Fruit fly (Drosophila melanogaster) whole organism, embryonic: Measurements from ENCODE around the gene Tpr2.
A peak's percentile ranks its signal among the peaks of the same experiment; 100 is the strongest.

Experiments
- ATbp ChIP-seq: fragments of 200-800 bp; sonication (Bioruptor generic); optimal IDR thresholded peaks from 2 replicates; lab custom pipeline; 2017; ENCODE audit warnings: missing biosample characterization, mild to moderate bottlenecking, missing genetic modification characterization, missing genetic modification reagents
- CG10209 ChIP-seq: fragments of 200-800 bp; sonication (Bioruptor generic); optimal IDR thresholded peaks from 3 replicates; lab custom pipeline; 2017; ENCODE audit warnings: missing biosample characterization, mild to moderate bottlenecking, missing genetic modification characterization, missing genetic modification reagents
- CG10366 ChIP-seq: fragments of 200-800 bp; sonication (Bioruptor generic); IDR thresholded peaks from 2 replicates; pipeline ENCODE4 v1.3.6; 2022; ENCODE audit warnings: missing biosample characterization, missing genetic modification characterization
- CG11504 ChIP-seq: fragments of 200-800 bp; sonication (Bioruptor generic); optimal IDR thresholded peaks from 3 replicates; lab custom pipeline; 2019; ENCODE audit warnings: missing biosample characterization, mild to moderate bottlenecking, missing genetic modification characterization, moderate library complexity
- CG11696 ChIP-seq: fragments of 200-800 bp; sonication (Bioruptor generic); IDR thresholded peaks from 2 replicates; pipeline ENCODE4 v1.3.6; 2022; ENCODE audit warnings: missing biosample characterization, missing genetic modification characterization
- CG1233 ChIP-seq: fragments of 200-800 bp; sonication (Bioruptor generic); optimal IDR thresholded peaks from 4 replicates; lab custom pipeline; 2018; ENCODE audit warnings: missing biosample characterization, mild to moderate bottlenecking, missing genetic modification characterization
- CG13624 ChIP-seq: fragments of 200-800 bp; sonication (Bioruptor generic); optimal IDR thresholded peaks from 2 replicates; lab custom pipeline; 2016; ENCODE audit warnings: missing biosample characterization, missing genetic modification characterization
- CG13775 ChIP-seq: fragments of 200-800 bp; sonication (Bioruptor generic); optimal IDR thresholded peaks from 3 replicates; lab custom pipeline; 2017; ENCODE audit warnings: missing biosample characterization, mild to moderate bottlenecking, missing genetic modification characterization
- CG14014 ChIP-seq: fragments of 200-800 bp; sonication (Bioruptor generic); IDR thresholded peaks from 2 replicates; pipeline ENCODE4 v1.3.6; 2022; ENCODE audit warnings: missing biosample characterization, missing genetic modification characterization
- CG15601 ChIP-seq: fragments of 200-800 bp; sonication (Bioruptor generic); optimal IDR thresholded peaks from 3 replicates; lab custom pipeline; 2019; ENCODE audit warnings: missing biosample characterization, mild to moderate bottlenecking, missing genetic modification characterization, moderate library complexity
- CG18011 ChIP-seq: fragments of 200-800 bp; sonication (Bioruptor generic); optimal IDR thresholded peaks from 2 replicates; lab custom pipeline; 2017; ENCODE audit warnings: missing biosample characterization, missing genetic modification characterization, mild to moderate bottlenecking, moderate library complexity, missing genotype
- CG3281 ChIP-seq: fragments of 200-800 bp; sonication (Bioruptor generic); optimal IDR thresholded peaks from 3 replicates; lab custom pipeline; 2017; ENCODE audit warnings: missing biosample characterization, mild to moderate bottlenecking, missing genetic modification characterization
- CG4707 ChIP-seq: fragments of 200-800 bp; sonication (Bioruptor generic); optimal IDR thresholded peaks from 2 replicates; lab custom pipeline; 2018; ENCODE audit warnings: missing biosample characterization, mild to moderate bottlenecking, missing genetic modification characterization, moderate library complexity
- CG6254 ChIP-seq: fragments of 200-800 bp; sonication (Bioruptor generic); optimal IDR thresholded peaks from 3 replicates; lab custom pipeline; 2017; ENCODE audit warnings: mild to moderate bottlenecking, missing biosample characterization, missing genetic modification reagents, missing genetic modification characterization
- CG8944 ChIP-seq: fragments of 200-800 bp; sonication (Bioruptor generic); optimal IDR thresholded peaks from 3 replicates; lab custom pipeline; 2016; ENCODE audit warnings: missing biosample characterization, missing genetic modification characterization
- CG9215 ChIP-seq: fragments of 200-800 bp; sonication (Bioruptor generic); IDR thresholded peaks from 2 replicates; pipeline ENCODE4 v1.3.6; 2022; ENCODE audit warnings: missing biosample characterization, missing genetic modification characterization
- D ChIP-seq, 2 experiments: fragments of 200-800 bp in 1 of 2; fragments of >200 bp in 1 of 2; sonication (Bioruptor generic) in 1 of 2; optimal IDR thresholded peaks; 2 replicates in 1 of 2; 3 replicates in 1 of 2; lab custom pipeline; 2017; ENCODE audit warnings: mild to moderate bottlenecking in 1 of 2, missing biosample characterization in 1 of 2, missing genetic modification characterization in 1 of 2, missing genetic modification reagents in 1 of 2
- Deaf1 ChIP-seq: fragments of 200-800 bp; optimal IDR thresholded peaks from 3 replicates; lab custom pipeline; 2019; ENCODE audit warnings: missing biosample characterization, mild to moderate bottlenecking, missing genetic modification characterization, moderate library complexity
- Lhr ChIP-seq: fragments of 200-800 bp; sonication (Bioruptor generic); optimal IDR thresholded peaks from 3 replicates; lab custom pipeline; 2017; ENCODE audit warnings: mild to moderate bottlenecking, missing biosample characterization, missing genetic modification reagents, missing genetic modification characterization
- Lpt ChIP-seq: fragments of >200 bp; optimal IDR thresholded peaks from 2 replicates; lab custom pipeline; 2018; ENCODE audit warnings: missing biosample characterization, missing genetic modification characterization
- Mad ChIP-seq: fragments of 200-800 bp; sonication (Bioruptor generic); optimal IDR thresholded peaks from 2 replicates; lab custom pipeline; 2016; ENCODE audit warnings: missing biosample characterization, missing genetic modification characterization
- Meics ChIP-seq: fragments of 200-800 bp; sonication (Bioruptor generic); optimal IDR thresholded peaks from 2 replicates; lab custom pipeline; 2017; ENCODE audit warnings: missing biosample characterization, mild to moderate bottlenecking, missing genetic modification characterization
- NfI ChIP-seq: fragments of 200-800 bp; sonication (Bioruptor generic); optimal IDR thresholded peaks from 3 replicates; lab custom pipeline; 2018; ENCODE audit warnings: missing biosample characterization, mild to moderate bottlenecking, missing genetic modification characterization, moderate library complexity
- Oli ChIP-seq: fragments of 200-800 bp; sonication (Bioruptor generic); optimal IDR thresholded peaks from 2 replicates; lab custom pipeline; 2018; ENCODE audit warnings: missing biosample characterization, mild to moderate bottlenecking, missing genetic modification characterization, moderate library complexity
- Ptx1 ChIP-seq: fragments of 200-800 bp; sonication (Bioruptor generic); IDR thresholded peaks from 2 replicates; pipeline ENCODE4 v1.3.6; 2022; ENCODE audit warnings: missing biosample characterization, missing genetic modification characterization
- Sox100B ChIP-seq: fragments of 200-800 bp; sonication (Bioruptor generic); optimal IDR thresholded peaks from 3 replicates; lab custom pipeline; 2018; ENCODE audit warnings: missing biosample characterization, mild to moderate bottlenecking, missing genetic modification characterization
- Xrp1 ChIP-seq: fragments of 200-800 bp; sonication (Bioruptor generic); IDR thresholded peaks from 2 replicates; pipeline ENCODE4 v1.3.6; 2022; ENCODE audit warnings: missing biosample characterization, missing genetic modification characterization
- az2 ChIP-seq: fragments of 200-800 bp; sonication (Bioruptor generic); optimal IDR thresholded peaks from 3 replicates; lab custom pipeline; 2016; ENCODE audit warnings: missing biosample characterization, missing genetic modification characterization
- bowl ChIP-seq: fragments of 200-800 bp; sonication (Bioruptor generic); IDR thresholded peaks from 2 replicates; pipeline ENCODE4 v1.3.6; 2022; ENCODE audit warnings: missing biosample characterization, missing genetic modification characterization
- dpn ChIP-seq, 2 experiments: fragments of 200-800 bp; sonication (Bioruptor generic); optimal IDR thresholded peaks; 3 replicates each; lab custom pipeline; 2016; ENCODE audit warnings: missing biosample characterization in 2 of 2, missing genetic modification characterization in 2 of 2
- dysf ChIP-seq: fragments of 200-800 bp; sonication (Bioruptor generic); IDR thresholded peaks from 3 replicates; pipeline ENCODE4 v1.3.6; 2022; ENCODE audit warnings: missing biosample characterization, missing genetic modification characterization
- ems ChIP-seq: fragments of 200-800 bp; sonication (Bioruptor generic); optimal IDR thresholded peaks from 3 replicates; lab custom pipeline; 2016; ENCODE audit warnings: missing biosample characterization, missing genetic modification characterization
- fd102C ChIP-seq: fragments of 200-800 bp; sonication (Bioruptor generic); optimal IDR thresholded peaks from 2 replicates; lab custom pipeline; 2018; ENCODE audit warnings: missing biosample characterization, mild to moderate bottlenecking, missing genetic modification characterization, moderate library complexity
- fd64A ChIP-seq: fragments of 200-800 bp; sonication (Bioruptor generic); optimal IDR thresholded peaks from 3 replicates; lab custom pipeline; 2018; ENCODE audit warnings: missing biosample characterization, mild to moderate bottlenecking, missing genetic modification characterization
- ftz-f1 ChIP-seq: fragments of 200-800 bp; sonication (Bioruptor generic); optimal IDR thresholded peaks from 2 replicates; lab custom pipeline; 2016; ENCODE audit warnings: missing biosample characterization, missing genetic modification characterization
- gcm2 ChIP-seq: fragments of 200-800 bp; sonication (Bioruptor generic); optimal IDR thresholded peaks from 2 replicates; lab custom pipeline; 2016; ENCODE audit warnings: missing biosample characterization, missing genetic modification characterization
- hth ChIP-seq: fragments of >200 bp; optimal IDR thresholded peaks from 2 replicates; lab custom pipeline; 2017; ENCODE audit warnings: inconsistent platforms
- mirr ChIP-seq: fragments of 200-800 bp; sonication (Bioruptor generic); optimal IDR thresholded peaks from 3 replicates; lab custom pipeline; 2018; ENCODE audit warnings: missing biosample characterization, mild to moderate bottlenecking, missing genetic modification characterization
- nom ChIP-seq: fragments of 200-800 bp; sonication (Bioruptor generic); optimal IDR thresholded peaks from 2 replicates; lab custom pipeline; 2017; ENCODE audit warnings: missing biosample characterization, missing genetic modification characterization, mild to moderate bottlenecking, moderate library complexity, missing genetic modification reagents
- oc ChIP-seq: fragments of 200-800 bp; sonication (Bioruptor generic); optimal IDR thresholded peaks from 2 replicates; lab custom pipeline; 2018; ENCODE audit warnings: missing biosample characterization, mild to moderate bottlenecking, missing genetic modification characterization, moderate library complexity
- ro ChIP-seq: fragments of 200-800 bp; sonication (Bioruptor generic); IDR thresholded peaks from 2 replicates; pipeline ENCODE4 v1.3.6; 2022; ENCODE audit warnings: missing biosample characterization, missing genetic modification characterization
- row ChIP-seq: fragments of 200-800 bp; sonication (Bioruptor generic); IDR thresholded peaks from 3 replicates; pipeline ENCODE4 v1.3.6; 2022; ENCODE audit warnings: missing biosample characterization, missing genetic modification characterization
- sug ChIP-seq: fragments of 200-800 bp; optimal IDR thresholded peaks from 2 replicates; lab custom pipeline; 2019; ENCODE audit warnings: missing biosample characterization, mild to moderate bottlenecking, missing genetic modification characterization, moderate library complexity
- tap ChIP-seq: fragments of 200-800 bp; optimal IDR thresholded peaks from 3 replicates; lab custom pipeline; 2019; ENCODE audit warnings: missing biosample characterization, mild to moderate bottlenecking, missing genetic modification characterization, moderate library complexity
- trh ChIP-seq: fragments of 200-800 bp; sonication (Bioruptor generic); optimal IDR thresholded peaks from 2 replicates; lab custom pipeline; 2016; ENCODE audit warnings: missing biosample characterization, missing genetic modification characterization
- twi ChIP-seq: fragments of 200-800 bp; optimal IDR thresholded peaks from 2 replicates; lab custom pipeline; 2019; ENCODE audit warnings: missing biosample characterization, mild to moderate bottlenecking, missing genetic modification characterization, moderate library complexity
- unpg ChIP-seq: fragments of 200-800 bp; sonication (Bioruptor generic); optimal IDR thresholded peaks from 3 replicates; lab custom pipeline; 2018; ENCODE audit warnings: missing biosample characterization, mild to moderate bottlenecking, missing genetic modification characterization, moderate library complexity
- vvl ChIP-seq: fragments of 200-800 bp; sonication (Bioruptor generic); IDR thresholded peaks from 2 replicates; pipeline ENCODE4 v1.3.6; 2022; ENCODE audit warnings: missing biosample characterization, missing genetic modification characterization

Gene Tpr2

DNA sequence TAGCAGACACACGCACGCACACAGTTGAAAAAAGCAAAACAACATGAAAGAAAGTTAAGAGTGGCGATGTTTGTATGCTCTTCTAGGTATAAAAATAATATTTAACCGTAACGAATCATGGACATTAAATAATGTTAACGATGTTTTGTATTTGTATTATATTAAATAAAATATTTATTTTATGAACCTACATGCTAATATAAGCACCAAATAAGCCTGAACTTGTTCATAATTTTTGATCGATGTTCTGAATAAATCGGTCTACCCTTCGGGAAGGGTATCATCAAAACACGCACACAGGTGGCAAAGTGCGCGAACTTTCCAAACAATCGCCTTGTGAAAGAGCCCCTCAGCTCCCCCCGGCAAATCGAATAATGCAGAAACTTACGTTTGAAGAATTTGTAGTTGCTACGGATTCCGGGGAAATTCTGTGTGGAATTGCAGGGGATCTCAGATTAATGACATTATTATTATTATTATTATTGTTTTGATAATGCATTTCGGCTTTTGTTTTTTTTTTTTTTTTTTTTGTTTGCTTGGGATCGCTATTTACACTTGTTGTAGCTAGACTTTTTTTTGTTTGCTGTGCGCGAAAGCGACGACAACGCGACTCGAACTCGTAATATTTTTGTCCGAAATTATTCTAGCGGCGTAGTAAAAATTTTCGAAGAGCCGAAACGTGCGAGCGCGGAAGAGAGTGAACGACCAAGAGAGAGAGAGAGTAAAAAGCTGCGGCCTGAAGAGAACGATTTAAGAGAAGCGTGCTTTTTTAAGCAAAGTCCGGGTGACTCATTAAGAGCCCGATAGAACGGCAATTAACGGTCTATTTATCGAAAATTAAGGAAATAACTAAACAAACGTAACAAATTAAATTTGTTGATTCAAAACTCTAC is 28.5 kb downstream of the Tpr2 start (continued):
- TF ChIP-seq Ptx1 (GFP tag; lab: Robert Waterston, UW) (peak; percentile 49; the same call in 1 of the 2 replicates), CG3281 (GFP tag; lab: Kevin White, UChicago) (peak; percentile 49), dpn (GFP tag; optimal IDR thresholded peaks at IDR 0.05; lab: Kevin White, UChicago) (peak in 1 of 2 experiments; percentile 13), CG4707 (GFP tag; lab: Kevin White, UChicago) (peak; percentile 29), hth (lab: Kevin White, UChicago) (no peak), Sox100B (GFP tag; lab: Kevin White, UChicago) (peak; percentile 20), CG13624 (peak; percentile 59), CG11696 (GFP tag; lab: Robert Waterston, UW) (peak; percentile 36; the same call in 1 of the 2 replicates), vvl (GFP tag; lab: Robert Waterston, UW) (no peak), Xrp1 (GFP tag; lab: Robert Waterston, UW) (peak; percentile 56), row (peak; percentile 87), CG13775 (peak; percentile 44), ATbp (GFP tag; lab: Kevin White, UChicago) (peak; percentile 69), NfI (GFP tag; lab: Kevin White, UChicago) (peak; percentile 48), CG1233 (GFP tag; lab: Kevin White, UChicago) (peak; percentile 22), CG10209 (GFP tag; lab: Kevin White, UChicago) (peak; percentile 10), Oli (tag; lab: Kevin White, UChicago) (peak; percentile 51), trh (GFP tag; lab: Kevin White, UChicago) (no peak), ems (GFP tag; lab: Kevin White, UChicago) (no peak), D (optimal IDR thresholded peaks at IDR 0.05; lab: Kevin White, UChicago) (no peak), D (GFP tag; optimal IDR thresholded peaks at IDR 0.05; lab: Kevin White, UChicago) (peak; percentile 18), fd102C (GFP tag; lab: Kevin White, UChicago) (no peak), CG18011 (GFP tag; lab: Kevin White, UChicago) (no peak), tap (tag; lab: Kevin White, UChicago) (peak; percentile 8), dysf (GFP tag; lab: Robert Waterston, UW) (0 out of 3 replicates have a peak, but pooled peaks have one; percentile 44), Lpt (GFP tag; lab: Kevin White, UChicago) (no peak), CG6254 (GFP tag; lab: Kevin White, UChicago) (peak; percentile 25), ftz-f1 (GFP tag; lab: Kevin White, UChicago) (no peak), CG8944 (GFP tag; lab: Kevin White, UChicago) (no peak), Mad (GFP tag; lab: Kevin White, UChicago) (no peak), CG11504 (tag; lab: Kevin White, UChicago) (peak; percentile 7), mirr (GFP tag; lab: Kevin White, UChicago) (no peak), CG9215 (GFP tag; lab: Robert Waterston, UW) (peak; percentile 29; the same call in 1 of the 2 replicates), twi (no peak), gcm2 (GFP tag; lab: Kevin White, UChicago) (no peak), fd64A (GFP tag; lab: Kevin White, UChicago) (peak; percentile 15), oc (no peak), CG14014 (no peak), Lhr (peak; percentile 5), Deaf1 (peak; percentile 35), CG15601 (tag; lab: Kevin White, UChicago) (peak; percentile 18), ro (GFP tag; lab: Robert Waterston, UW) (no peak), Meics (GFP tag; lab: Kevin White, UChicago) (peak; percentile 54), nom (GFP tag; lab: Kevin White, UChicago) (peak; percentile 24), sug (tag; lab: Kevin White, UChicago) (peak; percentile 10), bowl (GFP tag; lab: Robert Waterston, UW) (no peak), az2 (GFP tag; lab: Kevin White, UChicago) (peak; percentile 37), CG10366 (GFP tag; lab: Robert Waterston, UW) (no peak; the same call in 1 of the 2 replicates), unpg (peak; percentile 52)
